Fruit fly (Drosophila melanogaster) whole organism, embryonic: Measurements from ENCODE around the gene CG7879.
A peak's percentile ranks its signal among the peaks of the same experiment; 100 is the strongest.

Experiments
- Bteb2 ChIP-seq: fragments of 200-800 bp; sonication (Bioruptor generic); optimal IDR thresholded peaks from 2 replicates; lab custom pipeline; 2016; ENCODE audit warnings: missing biosample characterization, missing genetic modification characterization
- CG10654 ChIP-seq: fragments of 200-800 bp; sonication (Bioruptor generic); optimal IDR thresholded peaks from 2 replicates; lab custom pipeline; 2016; ENCODE audit warnings: missing biosample characterization, missing genetic modification characterization
- CG12391 ChIP-seq: fragments of 200-800 bp; sonication (Bioruptor generic); optimal IDR thresholded peaks from 3 replicates; lab custom pipeline; 2018; ENCODE audit warnings: missing biosample characterization, mild to moderate bottlenecking, missing genetic modification characterization, moderate library complexity
- CG17328 ChIP-seq: fragments of 200-800 bp; sonication (Bioruptor generic); IDR thresholded peaks from 2 replicates; pipeline ENCODE4 v1.3.6; 2022; ENCODE audit warnings: missing biosample characterization, missing genetic modification characterization
- CG17829 ChIP-seq: fragments of 200-800 bp; optimal IDR thresholded peaks from 2 replicates; lab custom pipeline; 2019; ENCODE audit warnings: missing biosample characterization, mild to moderate bottlenecking, missing genetic modification characterization, moderate library complexity
- CG34224 ChIP-seq: fragments of 200-800 bp; sonication (Bioruptor generic); IDR thresholded peaks from 3 replicates; pipeline ENCODE4 v1.3.6; 2022; ENCODE audit warnings: missing biosample characterization, missing genetic modification characterization; ENCODE audit not compliant: partially characterized antibody
- CG4404 ChIP-seq: fragments of 200-800 bp; sonication (Bioruptor generic); IDR thresholded peaks from 2 replicates; pipeline ENCODE4 v1.3.6; 2022; ENCODE audit warnings: missing biosample characterization, missing genetic modification characterization
- CG6765 ChIP-seq: fragments of 200-800 bp; sonication (Bioruptor generic); optimal IDR thresholded peaks from 3 replicates; lab custom pipeline; 2017; ENCODE audit warnings: missing biosample characterization, mild to moderate bottlenecking, missing genetic modification characterization
- CG8944 ChIP-seq: fragments of 200-800 bp; sonication (Bioruptor generic); optimal IDR thresholded peaks from 3 replicates; lab custom pipeline; 2016; ENCODE audit warnings: missing biosample characterization, missing genetic modification characterization
- CG9932 ChIP-seq: fragments of 200-800 bp; sonication (Bioruptor generic); IDR thresholded peaks from 2 replicates; pipeline ENCODE4 v1.3.6; 2022; ENCODE audit warnings: missing biosample characterization, missing genetic modification characterization
- Chrac-16 ChIP-seq: fragments of 200-800 bp; sonication (Bioruptor generic); optimal IDR thresholded peaks from 3 replicates; lab custom pipeline; 2016; ENCODE audit warnings: missing biosample characterization, missing genetic modification characterization
- Ets65A ChIP-seq: fragments of 200-800 bp; sonication (Bioruptor generic); peaks from one replicate; lab custom pipeline; 2016; ENCODE audit warnings: missing biosample characterization, missing genetic modification characterization
- Hand ChIP-seq: fragments of 200-800 bp; sonication (Bioruptor generic); optimal IDR thresholded peaks from 2 replicates; lab custom pipeline; 2017; ENCODE audit warnings: mild to moderate bottlenecking, missing biosample characterization, missing genetic modification reagents, missing genetic modification characterization
- Hsf ChIP-seq: fragments of 200-800 bp; sonication (Bioruptor generic); optimal IDR thresholded peaks from 3 replicates; lab custom pipeline; 2016; ENCODE audit warnings: missing biosample characterization, missing genetic modification characterization
- Lim3 ChIP-seq: fragments of 200-800 bp; sonication (Bioruptor generic); IDR thresholded peaks from 2 replicates; pipeline ENCODE4 v1.3.6; 2022; ENCODE audit warnings: missing biosample characterization, missing genetic modification characterization
- Lpt ChIP-seq: fragments of >200 bp; optimal IDR thresholded peaks from 2 replicates; lab custom pipeline; 2018; ENCODE audit warnings: missing biosample characterization, missing genetic modification characterization
- MBD-R2 ChIP-seq: fragments of 200-800 bp; sonication (Bioruptor generic); IDR thresholded peaks from 2 replicates; pipeline ENCODE4 v1.3.6; 2022; ENCODE audit warnings: missing biosample characterization, missing genetic modification characterization
- Neu2 ChIP-seq: fragments of 200-800 bp; sonication (Bioruptor generic); optimal IDR thresholded peaks from 3 replicates; lab custom pipeline; 2016; ENCODE audit warnings: missing biosample characterization, missing genetic modification characterization, borderline replicate concordance
- Pdp1 ChIP-seq, 2 experiments: fragments of 200-800 bp; sonication (Bioruptor generic); optimal IDR thresholded peaks; 3 replicates each; lab custom pipeline; 2016; ENCODE audit warnings: missing biosample characterization in 2 of 2, missing genetic modification characterization in 2 of 2, mild to moderate bottlenecking in 1 of 2, moderate library complexity in 1 of 2
- Sry-δ ChIP-seq: fragments of 200-800 bp; sonication (Bioruptor generic); optimal IDR thresholded peaks from 2 replicates; lab custom pipeline; 2016; ENCODE audit warnings: missing biosample characterization, missing genetic modification characterization
- ab ChIP-seq: fragments of 200-800 bp; sonication (Bioruptor generic); optimal IDR thresholded peaks from 2 replicates; lab custom pipeline; 2016; ENCODE audit warnings: missing biosample characterization, missing genetic modification characterization
- bcd ChIP-seq: fragments of 200-800 bp; sonication (Bioruptor generic); optimal IDR thresholded peaks from 2 replicates; lab custom pipeline; 2017; ENCODE audit warnings: missing biosample characterization, mild to moderate bottlenecking, missing genetic modification characterization
- bowl ChIP-seq: fragments of 200-800 bp; sonication (Bioruptor generic); IDR thresholded peaks from 2 replicates; pipeline ENCODE4 v1.3.6; 2022; ENCODE audit warnings: missing biosample characterization, missing genetic modification characterization
- bsh ChIP-seq, 2 experiments: fragments of 200-800 bp; sonication (Bioruptor generic); optimal IDR thresholded peaks; 2 replicates each; lab custom pipeline; 2017 to 2018; ENCODE audit warnings: mild to moderate bottlenecking in 2 of 2, missing biosample characterization in 2 of 2, missing genetic modification characterization in 2 of 2, moderate library complexity in 1 of 2
- cato ChIP-seq: fragments of 200-800 bp; sonication (Bioruptor generic); optimal IDR thresholded peaks from 2 replicates; lab custom pipeline; 2016; ENCODE audit warnings: missing biosample characterization, missing genetic modification characterization, borderline replicate concordance
- crc ChIP-seq: fragments of 200-800 bp; sonication (Bioruptor generic); optimal IDR thresholded peaks from 2 replicates; lab custom pipeline; 2016; ENCODE audit warnings: missing biosample characterization, missing genetic modification characterization
- disco-r ChIP-seq: fragments of 200-800 bp; sonication (Bioruptor generic); optimal IDR thresholded peaks from 2 replicates; lab custom pipeline; 2016; ENCODE audit warnings: missing biosample characterization, missing genetic modification characterization
- dmrt99B ChIP-seq: fragments of 200-800 bp; sonication (Bioruptor generic); optimal IDR thresholded peaks from 2 replicates; lab custom pipeline; 2018; ENCODE audit warnings: missing biosample characterization, mild to moderate bottlenecking, missing genetic modification characterization, moderate library complexity
- ftz-f1 ChIP-seq: fragments of 200-800 bp; sonication (Bioruptor generic); optimal IDR thresholded peaks from 2 replicates; lab custom pipeline; 2016; ENCODE audit warnings: missing biosample characterization, missing genetic modification characterization
- gem ChIP-seq: fragments of 200-800 bp; sonication (Bioruptor generic); optimal IDR thresholded peaks from 2 replicates; lab custom pipeline; 2019; ENCODE audit warnings: missing biosample characterization, mild to moderate bottlenecking, missing genetic modification characterization, moderate library complexity
- grau ChIP-seq: fragments of 200-800 bp; optimal IDR thresholded peaks from 3 replicates; lab custom pipeline; 2019; ENCODE audit warnings: missing biosample characterization, mild to moderate bottlenecking, missing genetic modification characterization, moderate library complexity
- hkb ChIP-seq, 2 experiments: fragments of 200-800 bp in 1 of 2; fragments of >200 bp in 1 of 2; sonication (Bioruptor generic) in 1 of 2; IDR thresholded peaks in 1 of 2; optimal IDR thresholded peaks in 1 of 2; 2 replicates each; pipeline versions ENCODE4 v1.3.6 to Lab custom; 2017 to 2022; ENCODE audit warnings: missing biosample characterization in 1 of 2, missing genetic modification characterization in 1 of 2
- ind ChIP-seq: fragments of 200-800 bp; sonication (Bioruptor generic); optimal IDR thresholded peaks from 3 replicates; lab custom pipeline; 2016; ENCODE audit warnings: missing biosample characterization, missing genetic modification characterization
- inv ChIP-seq: fragments of 200-800 bp; sonication (Bioruptor generic); IDR thresholded peaks from 2 replicates; pipeline ENCODE4 v1.3.6; 2022; ENCODE audit warnings: missing biosample characterization, missing genetic modification characterization; ENCODE audit not compliant: partially characterized antibody
- jumu ChIP-seq: fragments of 200-800 bp; sonication (Bioruptor generic); optimal IDR thresholded peaks from 3 replicates; lab custom pipeline; 2016; ENCODE audit warnings: missing biosample characterization, missing genetic modification characterization
- kah ChIP-seq: fragments of 200-800 bp; sonication (Bioruptor generic); optimal IDR thresholded peaks from 2 replicates; lab custom pipeline; 2018; ENCODE audit warnings: missing biosample characterization, mild to moderate bottlenecking, missing genetic modification characterization
- nau ChIP-seq: fragments of 200-800 bp; sonication (Bioruptor generic); optimal IDR thresholded peaks from 3 replicates; lab custom pipeline; 2017; ENCODE audit warnings: missing biosample characterization, mild to moderate bottlenecking, missing genetic modification characterization, missing genetic modification reagents
- p53 ChIP-seq: fragments of 200-800 bp; sonication (Bioruptor generic); optimal IDR thresholded peaks from 2 replicates; lab custom pipeline; 2016; ENCODE audit warnings: missing biosample characterization, missing genetic modification characterization
- seq ChIP-seq: fragments of 200-800 bp; sonication (Bioruptor generic); IDR thresholded peaks from 2 replicates; pipeline ENCODE4 v1.3.6; 2022; ENCODE audit warnings: missing biosample characterization, missing genetic modification characterization
- shn ChIP-seq: fragments of 200-800 bp; sonication (Bioruptor generic); optimal IDR thresholded peaks from 3 replicates; lab custom pipeline; 2016; ENCODE audit warnings: missing biosample characterization, missing genetic modification characterization
- slp2 ChIP-seq: fragments of 200-800 bp; sonication (Bioruptor generic); optimal IDR thresholded peaks from 2 replicates; lab custom pipeline; 2016; ENCODE audit warnings: missing biosample characterization, missing genetic modification characterization
- sob ChIP-seq: fragments of 200-800 bp; sonication (Bioruptor generic); IDR thresholded peaks from 2 replicates; pipeline ENCODE4 v1.3.6; 2022; ENCODE audit warnings: missing biosample characterization, missing genetic modification characterization
- sqz ChIP-seq: fragments of 200-800 bp; sonication (Bioruptor generic); optimal IDR thresholded peaks from 3 replicates; lab custom pipeline; 2018; ENCODE audit warnings: missing biosample characterization, mild to moderate bottlenecking, missing genetic modification characterization
- sug ChIP-seq: fragments of 200-800 bp; optimal IDR thresholded peaks from 2 replicates; lab custom pipeline; 2019; ENCODE audit warnings: missing biosample characterization, mild to moderate bottlenecking, missing genetic modification characterization, moderate library complexity
- trem ChIP-seq: fragments of 200-800 bp; optimal IDR thresholded peaks from 3 replicates; lab custom pipeline; 2019; ENCODE audit warnings: missing biosample characterization, mild to moderate bottlenecking, missing genetic modification characterization, moderate library complexity
- unc-4 ChIP-seq: fragments of 200-800 bp; sonication (Bioruptor generic); IDR thresholded peaks from 2 replicates; pipeline ENCODE4 v1.3.6; 2022; ENCODE audit warnings: missing biosample characterization, missing genetic modification characterization; ENCODE audit not compliant: partially characterized antibody
- usp ChIP-seq: fragments of >200 bp; optimal IDR thresholded peaks from 2 replicates; lab custom pipeline; 2017; ENCODE audit warnings: missing biosample characterization, missing genetic modification characterization
- vnd ChIP-seq: fragments of 200-800 bp; sonication (Bioruptor generic); IDR thresholded peaks from 3 replicates; pipeline ENCODE4 v1.3.6; 2022; ENCODE audit warnings: missing biosample characterization, missing genetic modification characterization; ENCODE audit not compliant: partially characterized antibody
- wor ChIP-seq: fragments of 200-800 bp; sonication (Bioruptor generic); IDR thresholded peaks from 2 replicates; pipeline ENCODE4 v1.3.6; 2022; ENCODE audit warnings: missing biosample characterization, missing genetic modification characterization

The CG7879 gene

dm6 chr3L:1546349-1547116 lies 21.9 kb downstream of the CG7879 start (continued):
- TF ChIP-seq sqz (GFP tag; lab: Kevin White, UChicago) (no peak), trem (tag; lab: Kevin White, UChicago) (no peak), MBD-R2 (GFP tag; lab: Robert Waterston, UW) (no peak; the same call in 1 of the 2 replicates), shn (GFP tag; lab: Kevin White, UChicago) (peak; percentile 42), CG34224 (GFP tag; lab: Robert Waterston, UW) (0 out of 3 replicates have a peak, but pooled peaks have one; percentile 21), hkb (optimal IDR thresholded peaks at IDR 0.05; lab: Kevin White, UChicago) (no peak), hkb (GFP tag; IDR thresholded peaks at IDR 0.05; lab: Robert Waterston, UW) (no peak), slp2 (no peak), ftz-f1 (peak; percentile 24), crc (GFP tag; lab: Kevin White, UChicago) (no peak), kah (peak; percentile 53), unc-4 (GFP tag; lab: Robert Waterston, UW) (no peak), ab (GFP tag; lab: Kevin White, UChicago) (no peak), Bteb2 (GFP tag; lab: Kevin White, UChicago) (no peak), Hand (GFP tag; lab: Kevin White, UChicago) (no peak), seq (peak; percentile 21; the same call in 1 of the 2 replicates), bsh (GFP tag; optimal IDR thresholded peaks at IDR 0.05; lab: Kevin White, UChicago) (peak in 1 of 2 experiments; percentile 47), nau (GFP tag; lab: Kevin White, UChicago) (no peak), bcd (GFP tag; lab: Kevin White, UChicago) (no peak), sug (peak; percentile 5), cato (GFP tag; lab: Kevin White, UChicago) (no peak), grau (tag; lab: Kevin White, UChicago) (no peak), gem (peak; percentile 13), usp (GFP tag; lab: Kevin White, UChicago) (no peak), CG12391 (no peak), Chrac-16 (GFP tag; lab: Kevin White, UChicago) (no peak), wor (GFP tag; lab: Robert Waterston, UW) (no peak), inv (GFP tag; lab: Robert Waterston, UW) (no peak), jumu (GFP tag; lab: Kevin White, UChicago) (peak; percentile 9), Ets65A (GFP tag; lab: Kevin White, UChicago) (peak; percentile 70), Sry-δ (GFP tag; lab: Kevin White, UChicago) (no peak), CG9932 (GFP tag; lab: Robert Waterston, UW) (no peak), Hsf (GFP tag; lab: Kevin White, UChicago) (no peak), Neu2 (GFP tag; lab: Kevin White, UChicago) (no peak), Pdp1 (GFP tag; optimal IDR thresholded peaks at IDR 0.05; lab: Kevin White, UChicago) (peak in 1 of 2 experiments; percentile 93), CG8944 (GFP tag; lab: Kevin White, UChicago) (no peak), Lpt (GFP tag; lab: Kevin White, UChicago) (no peak), CG17328 (no peak), p53 (GFP tag; lab: Kevin White, UChicago) (peak; percentile 95), CG17829 (tag; lab: Kevin White, UChicago) (no peak), ind (GFP tag; lab: Kevin White, UChicago) (no peak), sob (GFP tag; lab: Robert Waterston, UW) (no peak), CG4404 (GFP tag; lab: Robert Waterston, UW) (no peak), vnd (GFP tag; lab: Robert Waterston, UW) (no peak), bowl (GFP tag; lab: Robert Waterston, UW) (no peak), disco-r (GFP tag; lab: Kevin White, UChicago) (no peak), CG6765 (GFP tag; lab: Kevin White, UChicago) (peak; percentile 39), CG10654 (GFP tag; lab: Kevin White, UChicago) (no peak), dmrt99B (tag; lab: Kevin White, UChicago) (no peak), Lim3 (GFP tag; lab: Robert Waterston, UW) (no peak)
